Fruit fly (Drosophila melanogaster) whole organism, embryonic: ENCODE measurements around the gene CG7650.
A peak's percentile ranks its signal among the peaks of the same experiment; 100 is the strongest.

Source experiments
- CG10979 ChIP-seq: fragments of 200-800 bp; sonication (Bioruptor generic); optimal IDR thresholded peaks from 2 replicates; lab custom pipeline; 2018; ENCODE audit warnings: missing biosample characterization, mild to moderate bottlenecking, missing genetic modification characterization, moderate library complexity
- CG12155 ChIP-seq: fragments of 200-800 bp; sonication (Bioruptor generic); optimal IDR thresholded peaks from 3 replicates; lab custom pipeline; 2016; ENCODE audit warnings: missing biosample characterization, missing genetic modification characterization
- CG12299 ChIP-seq: fragments of 200-800 bp; sonication (Bioruptor generic); optimal IDR thresholded peaks from 2 replicates; lab custom pipeline; 2018; ENCODE audit warnings: missing biosample characterization, mild to moderate bottlenecking, missing genetic modification characterization
- CG13287 ChIP-seq: fragments of 200-800 bp; sonication (Bioruptor generic); IDR thresholded peaks from 2 replicates; pipeline ENCODE4 v1.3.6; 2022; ENCODE audit warnings: missing biosample characterization, missing genetic modification characterization; ENCODE audit not compliant: partially characterized antibody
- CG13296 ChIP-seq: fragments of 200-800 bp; sonication (Bioruptor generic); optimal IDR thresholded peaks from 3 replicates; lab custom pipeline; 2018; ENCODE audit warnings: missing biosample characterization, mild to moderate bottlenecking, missing genetic modification characterization
- CG13424 ChIP-seq: fragments of 200-800 bp; sonication (Bioruptor generic); optimal IDR thresholded peaks from 2 replicates; lab custom pipeline; 2019; ENCODE audit warnings: missing biosample characterization, mild to moderate bottlenecking, missing genetic modification characterization, moderate library complexity
- CG13894 ChIP-seq: fragments of 200-800 bp; sonication (Bioruptor generic); optimal IDR thresholded peaks from 3 replicates; lab custom pipeline; 2018; ENCODE audit warnings: missing biosample characterization, mild to moderate bottlenecking, missing genetic modification characterization, moderate library complexity
- CG15269 ChIP-seq: fragments of 200-800 bp; sonication (Bioruptor generic); optimal IDR thresholded peaks from 2 replicates; lab custom pipeline; 2018; ENCODE audit warnings: missing biosample characterization, mild to moderate bottlenecking, missing genetic modification characterization, moderate library complexity
- CG15696 ChIP-seq: fragments of 200-800 bp; sonication (Bioruptor generic); optimal IDR thresholded peaks from 2 replicates; lab custom pipeline; 2019; ENCODE audit warnings: missing biosample characterization, mild to moderate bottlenecking, missing genetic modification characterization, moderate library complexity
- CG1603 ChIP-seq: fragments of 200-800 bp; sonication (Bioruptor generic); optimal IDR thresholded peaks from 2 replicates; lab custom pipeline; 2019; ENCODE audit warnings: missing biosample characterization, mild to moderate bottlenecking, missing genetic modification characterization, moderate library complexity
- CG17802 ChIP-seq: fragments of 200-800 bp; sonication (Bioruptor generic); optimal IDR thresholded peaks from 2 replicates; lab custom pipeline; 2018; ENCODE audit warnings: missing biosample characterization, mild to moderate bottlenecking, missing genetic modification characterization, moderate library complexity
- CG17829 ChIP-seq: fragments of 200-800 bp; optimal IDR thresholded peaks from 2 replicates; lab custom pipeline; 2019; ENCODE audit warnings: missing biosample characterization, mild to moderate bottlenecking, missing genetic modification characterization, moderate library complexity
- CG2889 ChIP-seq: fragments of 200-800 bp; sonication (Bioruptor generic); IDR thresholded peaks from 3 replicates; pipeline ENCODE4 v1.3.6; 2022; ENCODE audit warnings: missing biosample characterization, missing genetic modification characterization
- CG32767 ChIP-seq: fragments of 200-800 bp; sonication (Bioruptor generic); IDR thresholded peaks from 2 replicates; pipeline ENCODE4 v1.3.6; 2022; ENCODE audit warnings: missing biosample characterization, missing genetic modification characterization
- CG8281 ChIP-seq: fragments of 200-800 bp; sonication (Bioruptor generic); optimal IDR thresholded peaks from 2 replicates; lab custom pipeline; 2018; ENCODE audit warnings: missing biosample characterization, mild to moderate bottlenecking, missing genetic modification characterization, moderate library complexity
- CG8359 ChIP-seq: fragments of 200-800 bp; sonication (Bioruptor generic); optimal IDR thresholded peaks from 2 replicates; lab custom pipeline; 2017; ENCODE audit warnings: missing biosample characterization, mild to moderate bottlenecking, missing genetic modification characterization, borderline replicate concordance
- Chrac-16 ChIP-seq: fragments of 200-800 bp; sonication (Bioruptor generic); optimal IDR thresholded peaks from 3 replicates; lab custom pipeline; 2016; ENCODE audit warnings: missing biosample characterization, missing genetic modification characterization
- CoRest ChIP-seq: fragments of 200-800 bp; sonication (Bioruptor generic); optimal IDR thresholded peaks from 3 replicates; lab custom pipeline; 2018; ENCODE audit warnings: missing biosample characterization, mild to moderate bottlenecking, missing genetic modification characterization, moderate library complexity
- CrebB ChIP-seq: fragments of 200-800 bp; sonication (Bioruptor generic); optimal IDR thresholded peaks from 3 replicates; lab custom pipeline; 2018; ENCODE audit warnings: missing biosample characterization, mild to moderate bottlenecking, missing genetic modification characterization
- D ChIP-seq, 2 experiments: fragments of 200-800 bp in 1 of 2; fragments of >200 bp in 1 of 2; sonication (Bioruptor generic) in 1 of 2; optimal IDR thresholded peaks; 2 replicates in 1 of 2; 3 replicates in 1 of 2; lab custom pipeline; 2017; ENCODE audit warnings: mild to moderate bottlenecking in 1 of 2, missing biosample characterization in 1 of 2, missing genetic modification characterization in 1 of 2, missing genetic modification reagents in 1 of 2
- E2f2 ChIP-seq: fragments of 200-800 bp; sonication (Bioruptor generic); IDR thresholded peaks from 2 replicates; pipeline ENCODE4 v1.3.6; 2022; ENCODE audit warnings: missing biosample characterization, missing genetic modification characterization
- Gsc ChIP-seq: fragments of 200-800 bp; sonication (Bioruptor generic); IDR thresholded peaks from 2 replicates; pipeline ENCODE4 v1.3.6; 2022; ENCODE audit warnings: missing biosample characterization, missing genetic modification characterization
- H2.0 ChIP-seq: fragments of 200-800 bp; sonication (Bioruptor generic); IDR thresholded peaks from 2 replicates; pipeline ENCODE4 v1.3.6; 2022; ENCODE audit warnings: missing biosample characterization, missing genetic modification characterization
- Hr39 ChIP-seq: fragments of >200 bp; optimal IDR thresholded peaks from 2 replicates; lab custom pipeline; 2017
- Meics ChIP-seq: fragments of 200-800 bp; sonication (Bioruptor generic); optimal IDR thresholded peaks from 2 replicates; lab custom pipeline; 2017; ENCODE audit warnings: missing biosample characterization, mild to moderate bottlenecking, missing genetic modification characterization
- NC2α ChIP-seq: fragments of 200-800 bp; sonication (Bioruptor generic); optimal IDR thresholded peaks from 2 replicates; lab custom pipeline; 2016; ENCODE audit warnings: missing biosample characterization, missing genetic modification characterization
- NC2β ChIP-seq: fragments of 200-800 bp; sonication (Bioruptor generic); optimal IDR thresholded peaks from 2 replicates; lab custom pipeline; 2016; ENCODE audit warnings: missing biosample characterization, missing genetic modification characterization
- Oaz ChIP-seq: fragments of 200-800 bp; sonication (Bioruptor generic); IDR thresholded peaks from 2 replicates; pipeline ENCODE4 v1.3.6; 2022; ENCODE audit warnings: missing biosample characterization, missing genetic modification characterization
- Sox102F ChIP-seq: fragments of 200-800 bp; sonication (Bioruptor generic); optimal IDR thresholded peaks from 2 replicates; lab custom pipeline; 2018; ENCODE audit warnings: missing biosample characterization, mild to moderate bottlenecking, missing genetic modification characterization, moderate library complexity
- Xrp1 ChIP-seq: fragments of 200-800 bp; sonication (Bioruptor generic); IDR thresholded peaks from 2 replicates; pipeline ENCODE4 v1.3.6; 2022; ENCODE audit warnings: missing biosample characterization, missing genetic modification characterization
- bsh ChIP-seq, 2 experiments: fragments of 200-800 bp; sonication (Bioruptor generic); optimal IDR thresholded peaks; 2 replicates each; lab custom pipeline; 2017 to 2018; ENCODE audit warnings: mild to moderate bottlenecking in 2 of 2, missing biosample characterization in 2 of 2, missing genetic modification characterization in 2 of 2, moderate library complexity in 1 of 2
- cg ChIP-seq: fragments of 200-800 bp; sonication (Bioruptor generic); optimal IDR thresholded peaks from 3 replicates; lab custom pipeline; 2019; ENCODE audit warnings: missing biosample characterization, mild to moderate bottlenecking, missing genetic modification characterization, moderate library complexity
- chm ChIP-seq: fragments of 200-800 bp; sonication (Bioruptor generic); IDR thresholded peaks from 2 replicates; pipeline ENCODE4 v1.3.6; 2022; ENCODE audit warnings: missing biosample characterization, missing genetic modification characterization
- dpn ChIP-seq, 2 experiments: fragments of 200-800 bp; sonication (Bioruptor generic); optimal IDR thresholded peaks; 3 replicates each; lab custom pipeline; 2016; ENCODE audit warnings: missing biosample characterization in 2 of 2, missing genetic modification characterization in 2 of 2
- fd96Cb ChIP-seq: fragments of 200-800 bp; sonication (Bioruptor generic); optimal IDR thresholded peaks from 2 replicates; lab custom pipeline; 2018; ENCODE audit warnings: missing biosample characterization, mild to moderate bottlenecking, missing genetic modification characterization, moderate library complexity
- ftz-f1 ChIP-seq: fragments of 200-800 bp; sonication (Bioruptor generic); optimal IDR thresholded peaks from 2 replicates; lab custom pipeline; 2016; ENCODE audit warnings: missing biosample characterization, missing genetic modification characterization
- jumu ChIP-seq: fragments of 200-800 bp; sonication (Bioruptor generic); optimal IDR thresholded peaks from 3 replicates; lab custom pipeline; 2016; ENCODE audit warnings: missing biosample characterization, missing genetic modification characterization
- nmo ChIP-seq: fragments of 200-800 bp; sonication (Bioruptor generic); optimal IDR thresholded peaks from 2 replicates; lab custom pipeline; 2018; ENCODE audit warnings: missing biosample characterization, mild to moderate bottlenecking, missing genetic modification characterization, moderate library complexity
- nom ChIP-seq: fragments of 200-800 bp; sonication (Bioruptor generic); optimal IDR thresholded peaks from 2 replicates; lab custom pipeline; 2017; ENCODE audit warnings: missing biosample characterization, missing genetic modification characterization, mild to moderate bottlenecking, moderate library complexity, missing genetic modification reagents
- odd ChIP-seq: fragments of 200-800 bp; sonication (Bioruptor generic); optimal IDR thresholded peaks from 2 replicates; lab custom pipeline; 2017; ENCODE audit warnings: missing biosample characterization, mild to moderate bottlenecking, missing genetic modification characterization
- run ChIP-seq: fragments of 200-800 bp; sonication (Bioruptor generic); optimal IDR thresholded peaks from 3 replicates; lab custom pipeline; 2018; ENCODE audit warnings: missing biosample characterization, mild to moderate bottlenecking, missing genetic modification characterization
- sens ChIP-seq: fragments of 200-800 bp; sonication (Bioruptor generic); peaks from one replicate; lab custom pipeline; 2016; ENCODE audit warnings: missing biosample characterization, missing genetic modification characterization
- seq ChIP-seq: fragments of 200-800 bp; sonication (Bioruptor generic); IDR thresholded peaks from 2 replicates; pipeline ENCODE4 v1.3.6; 2022; ENCODE audit warnings: missing biosample characterization, missing genetic modification characterization
- tap ChIP-seq: fragments of 200-800 bp; optimal IDR thresholded peaks from 3 replicates; lab custom pipeline; 2019; ENCODE audit warnings: missing biosample characterization, mild to moderate bottlenecking, missing genetic modification characterization, moderate library complexity
- tll ChIP-seq, 2 experiments: fragments of 200-800 bp in 1 of 2; fragments of >200 bp in 1 of 2; sonication (Bioruptor generic) in 1 of 2; optimal IDR thresholded peaks; 2 replicates each; lab custom pipeline; 2017 to 2019; ENCODE audit warnings: missing biosample characterization in 2 of 2, missing genetic modification characterization in 2 of 2, mild to moderate bottlenecking in 1 of 2, moderate library complexity in 1 of 2
- ttk ChIP-seq: fragments of 200-800 bp; sonication (Bioruptor generic); IDR thresholded peaks from 2 replicates; pipeline ENCODE4 v2.1.2; 2022; ENCODE audit warnings: missing biosample characterization, missing genetic modification characterization
- twi ChIP-seq: fragments of 200-800 bp; optimal IDR thresholded peaks from 2 replicates; lab custom pipeline; 2019; ENCODE audit warnings: missing biosample characterization, mild to moderate bottlenecking, missing genetic modification characterization, moderate library complexity
- unc-4 ChIP-seq: fragments of 200-800 bp; sonication (Bioruptor generic); IDR thresholded peaks from 2 replicates; pipeline ENCODE4 v1.3.6; 2022; ENCODE audit warnings: missing biosample characterization, missing genetic modification characterization; ENCODE audit not compliant: partially characterized antibody

CG7650 gene

dm6 chr3L:15592536-15593260 lies 17.5 kb downstream of the CG7650 start (continued):
- peak; percentile 49 for TF ChIP-seq run (tag; lab: Kevin White, UChicago)
- 0 out of 2 replicates have a peak, but pooled peaks have one; percentile 9 for TF ChIP-seq ttk (GFP tag; lab: Robert Waterston, UW)
- no peak for TF ChIP-seq unc-4 (GFP tag; lab: Robert Waterston, UW)
- peak; percentile 73 for TF ChIP-seq nmo (GFP tag; lab: Kevin White, UChicago)
- TF ChIP-seq Hr39 (lab: Kevin White, UChicago), result no peak
- no peak for TF ChIP-seq NC2α
- TF ChIP-seq Gsc (GFP tag; lab: Robert Waterston, UW), result no peak
- no peak for TF ChIP-seq nom
- peak; percentile 65 for TF ChIP-seq CG17829 (tag; lab: Kevin White, UChicago)
- no peak for TF ChIP-seq tll (GFP tag; optimal IDR thresholded peaks at IDR 0.05; lab: Kevin White, UChicago)
- TF ChIP-seq Meics (GFP tag; lab: Kevin White, UChicago), result peak; percentile 76
- TF ChIP-seq D (optimal IDR thresholded peaks at IDR 0.05; lab: Kevin White, UChicago), result no peak
- peak; percentile 21 for TF ChIP-seq D (GFP tag; optimal IDR thresholded peaks at IDR 0.05; lab: Kevin White, UChicago)
- TF ChIP-seq CG13296 (GFP tag; lab: Kevin White, UChicago), result peak; percentile 74
- TF ChIP-seq bsh (GFP tag; optimal IDR thresholded peaks at IDR 0.05; lab: Kevin White, UChicago), result peak in 1 of 2 experiments; percentile 53
- TF ChIP-seq odd, result peak; percentile 62
- TF ChIP-seq Sox102F (GFP tag; lab: Kevin White, UChicago), result peak; percentile 69
- TF ChIP-seq CG1603 (tag; lab: Kevin White, UChicago), result no peak
- TF ChIP-seq CG13424 (tag; lab: Kevin White, UChicago), result peak; percentile 71
- peak; percentile 79 for TF ChIP-seq CG15269 (tag; lab: Kevin White, UChicago)
- peak; percentile 71 for TF ChIP-seq sens (GFP tag; lab: Kevin White, UChicago)
- TF ChIP-seq CrebB (tag; lab: Kevin White, UChicago), result no peak
- peak; percentile 22 for TF ChIP-seq CG12299
- peak; percentile 4 for TF ChIP-seq CG8359
- no peak for TF ChIP-seq NC2β (GFP tag; lab: Kevin White, UChicago)
- TF ChIP-seq tap (tag; lab: Kevin White, UChicago), result peak; percentile 64
- TF ChIP-seq CG32767 (GFP tag; lab: Robert Waterston, UW), result 0 out of 2 replicates have a peak, but pooled peaks have one; percentile 47
- TF ChIP-seq Oaz (GFP tag; lab: Robert Waterston, UW), result no peak
- TF ChIP-seq E2f2 (GFP tag; lab: Robert Waterston, UW), result peak; percentile 30; the same call in 1 of the 2 replicates
- TF ChIP-seq chm, result no peak
- no peak for TF ChIP-seq twi (tag; lab: Kevin White, UChicago)
- TF ChIP-seq fd96Cb (tag; lab: Kevin White, UChicago), result peak; percentile 55
- 0 out of 3 replicates have a peak, but pooled peaks have one; percentile 18 for TF ChIP-seq CG2889 (GFP tag; lab: Robert Waterston, UW)
- TF ChIP-seq ftz-f1 (GFP tag; lab: Kevin White, UChicago), result no peak
- no peak for TF ChIP-seq cg (GFP tag; lab: Kevin White, UChicago)
- TF ChIP-seq Xrp1, result peak; percentile 51; the same call in 1 of the 2 replicates
- TF ChIP-seq CG17802 (tag; lab: Kevin White, UChicago), result no peak
- TF ChIP-seq dpn (GFP tag; optimal IDR thresholded peaks at IDR 0.05; lab: Kevin White, UChicago), result peak in 1 of 2 experiments; percentile 11
- peak; percentile 26 for TF ChIP-seq CG15696 (tag; lab: Kevin White, UChicago)
- peak; percentile 6 for TF ChIP-seq Chrac-16
- TF ChIP-seq CG12155 (GFP tag; lab: Kevin White, UChicago), result no peak
- peak; percentile 16; the same call in 1 of the 2 replicates for TF ChIP-seq H2.0 (GFP tag; lab: Robert Waterston, UW)
- TF ChIP-seq CG13894 (tag; lab: Kevin White, UChicago), result no peak
- peak; percentile 76 for TF ChIP-seq CoRest
- peak; percentile 59 for TF ChIP-seq CG10979 (tag; lab: Kevin White, UChicago)
- peak; percentile 32; the same call in 1 of the 2 replicates for TF ChIP-seq seq (GFP tag; lab: Robert Waterston, UW)
- TF ChIP-seq CG13287 (GFP tag; lab: Robert Waterston, UW), result no peak
- no peak for TF ChIP-seq CG8281 (tag; lab: Kevin White, UChicago)
- no peak for TF ChIP-seq jumu (GFP tag; lab: Kevin White, UChicago)
